Worm (Caenorhabditis elegans): ENCODE data around the gene srw-2.

The srw-2 gene

ce11 chrV:2877509-2877908 lies 46.8 kb downstream of the srw-2 start, which contains the start of gene F37B4.10:
F37B4.10 (minus strand) TSS chrV:2877609.
- no peak for TF ChIP-seq unc-62 (GFP tag; optimal IDR thresholded peaks at IDR 0.05)

DNA sequence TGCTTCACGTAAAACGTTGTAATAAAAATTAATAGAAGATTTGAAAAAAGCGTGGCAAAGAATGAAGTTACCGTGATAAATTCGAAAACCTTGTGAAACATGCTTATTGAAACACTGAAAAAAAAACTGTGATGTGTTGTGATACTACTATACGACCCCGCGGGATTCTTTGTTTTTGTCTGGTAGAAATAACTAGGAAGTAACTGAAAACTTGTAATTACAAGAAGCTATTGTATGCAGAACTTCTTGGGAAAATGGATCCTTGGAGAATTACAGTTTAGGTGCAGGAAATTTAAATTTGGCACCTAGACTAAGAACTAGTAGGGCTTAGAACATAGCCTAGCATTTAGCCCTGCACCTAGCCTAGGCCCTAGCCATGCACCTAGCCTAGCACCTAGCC lies 49.1 kb downstream of the srw-2 start, which contains the start of gene str-39:
TSS of gene str-39 (minus strand) at position 101 of the 400 bp plus-strand sequence.
- TF ChIP-seq unc-62 (GFP tag; optimal IDR thresholded peaks at IDR 0.05), result no peak

- TF ChIP-seq unc-62 (GFP tag; optimal IDR thresholded peaks at IDR 0.05), result no peak
Observed at ce11 chrV:2880356-2880755, 49.7 kb downstream of the srw-2 start.

DNA sequence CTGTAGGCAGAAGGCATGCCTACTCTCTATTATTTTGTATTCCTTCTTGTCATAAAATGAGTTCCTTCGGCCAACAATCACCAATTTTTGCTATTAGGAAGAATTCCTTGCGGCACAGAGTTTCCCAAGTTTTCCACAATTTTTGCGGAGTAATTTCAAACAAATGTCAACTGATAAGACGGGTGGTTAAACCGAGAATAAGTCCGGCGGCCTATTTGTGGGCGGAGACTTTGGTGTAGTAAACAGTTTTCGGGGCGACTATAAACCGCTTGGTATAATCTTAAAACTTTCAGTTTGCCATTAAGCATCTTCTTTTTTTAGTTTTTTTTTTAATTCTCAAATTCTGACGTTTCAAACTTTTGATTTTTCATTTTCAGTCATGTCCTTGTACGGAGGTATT lies 50.3 kb downstream of the srw-2 start, which contains the start of gene ifc-1:
TSS of gene ifc-1 (plus strand) at position 378 of the 400 bp plus-strand sequence.
- no peak for TF ChIP-seq unc-62 (GFP tag; optimal IDR thresholded peaks at IDR 0.05)

DNA sequence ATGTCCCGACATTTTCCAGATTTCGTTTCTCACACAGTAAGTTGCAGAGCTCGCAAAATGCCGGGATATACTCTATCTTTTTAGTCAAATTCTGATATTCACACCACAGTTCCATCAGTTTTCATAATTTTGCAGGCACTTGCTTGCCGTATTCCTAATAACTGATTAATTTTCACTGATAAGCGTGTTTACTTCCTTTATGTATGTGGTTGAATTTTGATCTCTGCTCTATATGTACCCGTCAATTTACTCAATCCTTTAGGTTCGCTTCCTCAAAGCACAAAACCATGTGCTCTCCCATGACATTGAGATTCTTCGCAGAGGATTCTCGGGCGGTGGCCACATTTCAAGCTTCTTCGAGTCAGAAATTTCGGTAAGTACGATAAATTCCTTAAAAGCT lies 50.9 kb downstream of the srw-2 start:
- no peak for TF ChIP-seq unc-62 (GFP tag; optimal IDR thresholded peaks at IDR 0.05)
